Worm (Caenorhabditis elegans) whole organism, early embryonic: ENCODE measurements around the gene ddp-1.

Experiments
- ama-1 ChIP-seq: fragments of 150-350 bp; optimal IDR thresholded peaks from 2 replicates; lab custom pipeline; 2014
- ceh-36 ChIP-seq: sonication (generic microtip); optimal IDR thresholded peaks from 2 replicates; lab custom pipeline; 2016; ENCODE audit warnings: missing genetic modification characterization, inconsistent platforms, missing compliant biosample characterization
- flt-1 ChIP-seq: fragments of 200-800 bp; sonication (Bioruptor generic); IDR thresholded peaks from 2 replicates; pipeline ENCODE4 v1.3.6; 2022; ENCODE audit warnings: missing genetic modification characterization, missing compliant biosample characterization

DNA sequence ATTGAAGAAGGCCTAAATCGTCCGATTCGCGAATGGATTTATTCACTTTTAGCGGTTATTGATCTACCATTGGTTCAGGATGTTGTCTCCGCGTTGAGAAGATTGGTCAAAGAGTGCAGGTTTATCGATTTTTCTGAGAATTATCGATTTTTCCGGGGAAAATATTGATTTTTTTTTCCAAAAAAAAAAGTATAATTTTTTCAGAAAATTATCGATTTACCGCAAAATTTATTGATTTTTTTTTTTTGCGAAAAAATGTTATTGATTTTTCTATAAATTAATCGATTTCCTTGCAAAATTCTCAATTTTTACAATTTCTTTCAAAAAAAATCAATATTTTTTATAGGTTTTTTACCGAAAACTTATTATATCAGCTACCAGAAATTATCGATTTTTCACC is 20.5 kb downstream of the ddp-1 start:
- TF ChIP-seq ceh-36 = no peak
- TF ChIP-seq ama-1 (lab: Kevin White, UChicago) = no peak
- no peak for TF ChIP-seq flt-1 (GFP tag; lab: Robert Waterston, UW)
